Worm (Caenorhabditis elegans) whole organism, L2 larva: ENCODE measurements around the gene R13A1.3.

ENCODE experiments used
- C34F6.9 ChIP-seq: fragments of 150-350 bp; optimal IDR thresholded peaks from 2 replicates; lab custom pipeline; 2014; ENCODE audit warnings: missing biosample characterization, missing genetic modification characterization
- F13H6.1 ChIP-seq: sonication (generic microtip); optimal IDR thresholded peaks from 2 replicates; lab custom pipeline; 2016; ENCODE audit warnings: missing genetic modification characterization, missing compliant biosample characterization
- R02D3.7 ChIP-seq: fragments of 150-350 bp; optimal IDR thresholded peaks from 2 replicates; lab custom pipeline; 2014; ENCODE audit warnings: missing biosample characterization, missing genetic modification characterization
- Y55F3AM.14 ChIP-seq: fragments of 200-800 bp; sonication (Bioruptor generic); optimal IDR thresholded peaks from 2 replicates; lab custom pipeline; 2018; ENCODE audit warnings: mild to moderate bottlenecking, missing genetic modification characterization, missing compliant biosample characterization
- ZK546.5 ChIP-seq: sonication (generic microtip); optimal IDR thresholded peaks from 2 replicates; lab custom pipeline; 2017; ENCODE audit warnings: missing biosample characterization, missing genetic modification characterization
- ama-1 ChIP-seq: fragments of 150-350 bp; optimal IDR thresholded peaks from 2 replicates; lab custom pipeline; 2018; ENCODE audit warnings: inconsistent platforms
- blmp-1 ChIP-seq: sonication (generic microtip); optimal IDR thresholded peaks from 2 replicates; lab custom pipeline; 2017; ENCODE audit warnings: missing genetic modification characterization, mild to moderate bottlenecking, missing compliant biosample characterization, antibody characterized with exemption, moderate library complexity; ENCODE audit not compliant: insufficient read depth
- ceh-16 ChIP-seq: fragments of 150-350 bp; optimal IDR thresholded peaks from 2 replicates; lab custom pipeline; 2014; ENCODE audit warnings: missing biosample characterization, missing genetic modification characterization
- ceh-82 ChIP-seq: fragments of 150-350 bp; optimal IDR thresholded peaks from 2 replicates; lab custom pipeline; 2014; ENCODE audit warnings: missing biosample characterization, missing genetic modification characterization
- dmd-4 ChIP-seq: sonication (generic microtip); optimal IDR thresholded peaks from 2 replicates; lab custom pipeline; 2017; ENCODE audit warnings: missing biosample characterization, missing genetic modification characterization
- egl-27 ChIP-seq: sonication (generic microtip); optimal IDR thresholded peaks from 3 replicates; lab custom pipeline; 2017; ENCODE audit warnings: missing biosample characterization, missing genetic modification reagents, missing genetic modification characterization
- elt-3 ChIP-seq: sonication (generic microtip); optimal IDR thresholded peaks from 2 replicates; lab custom pipeline; 2017; ENCODE audit warnings: missing biosample characterization, missing genetic modification characterization
- fos-1 ChIP-seq: fragments of 150-350 bp; optimal IDR thresholded peaks from 2 replicates; lab custom pipeline; 2014; ENCODE audit warnings: missing biosample characterization, missing genetic modification characterization
- gmeb-1 ChIP-seq: fragments of 150-350 bp; optimal IDR thresholded peaks from 2 replicates; lab custom pipeline; 2014; ENCODE audit warnings: missing biosample characterization, missing genetic modification characterization
- lin-11 ChIP-seq: fragments of 150-350 bp; sonication (generic microtip); optimal IDR thresholded peaks from 2 replicates; lab custom pipeline; 2014; ENCODE audit warnings: missing biosample characterization, missing genetic modification characterization, inconsistent platforms, mixed read lengths
- lin-13 ChIP-seq: fragments of 150-350 bp; optimal IDR thresholded peaks from 2 replicates; lab custom pipeline; 2014; ENCODE audit warnings: missing biosample characterization, missing genetic modification reagents, missing genetic modification characterization
- lin-39 ChIP-seq: fragments of 150-350 bp; optimal IDR thresholded peaks from 2 replicates; lab custom pipeline; 2014; ENCODE audit warnings: missing biosample characterization, missing genetic modification reagents, missing genetic modification characterization
- lsy-2 ChIP-seq, 2 experiments: fragments of 150-350 bp in 1 of 2; sonication (generic microtip) in 1 of 2; optimal IDR thresholded peaks; 2 replicates each; lab custom pipeline; 2014 to 2017; ENCODE audit warnings: missing biosample characterization in 2 of 2, missing genetic modification characterization in 2 of 2
- mbf-1 ChIP-seq: sonication (generic microtip); optimal IDR thresholded peaks from 2 replicates; lab custom pipeline; 2017; ENCODE audit warnings: missing biosample characterization, missing genetic modification characterization
- mdl-1 ChIP-seq, 2 experiments: fragments of 150-350 bp in 1 of 2; sonication (generic microtip) in 1 of 2; optimal IDR thresholded peaks; 2 replicates each; lab custom pipeline; 2017; ENCODE audit warnings: missing biosample characterization in 2 of 2, missing genetic modification characterization in 2 of 2
- nhr-10 ChIP-seq: sonication (generic microtip); optimal IDR thresholded peaks from 2 replicates; lab custom pipeline; 2017; ENCODE audit warnings: missing biosample characterization, missing genetic modification characterization
- nhr-11 ChIP-seq: fragments of 150-350 bp; optimal IDR thresholded peaks from 2 replicates; lab custom pipeline; 2014; ENCODE audit warnings: missing biosample characterization, missing genetic modification characterization
- nhr-12 ChIP-seq: fragments of 150-350 bp; optimal IDR thresholded peaks from 2 replicates; lab custom pipeline; 2014; ENCODE audit warnings: missing biosample characterization, missing genetic modification characterization
- nhr-21 ChIP-seq: fragments of 150-350 bp; optimal IDR thresholded peaks from 2 replicates; lab custom pipeline; 2014; ENCODE audit warnings: missing biosample characterization, missing genetic modification characterization
- nhr-23 ChIP-seq: fragments of 150-350 bp; optimal IDR thresholded peaks from 2 replicates; lab custom pipeline; 2014; ENCODE audit warnings: missing biosample characterization, missing genetic modification reagents, missing genetic modification characterization
- nhr-237 ChIP-seq: fragments of 150-350 bp; optimal IDR thresholded peaks from 2 replicates; lab custom pipeline; 2014; ENCODE audit warnings: missing biosample characterization, missing genetic modification characterization
- nhr-25 ChIP-seq: fragments of 150-350 bp; sonication (generic microtip); optimal IDR thresholded peaks from 3 replicates; lab custom pipeline; 2014; ENCODE audit warnings: missing biosample characterization, missing genetic modification characterization
- nhr-77 ChIP-seq: fragments of 150-350 bp; optimal IDR thresholded peaks from 2 replicates; lab custom pipeline; 2014; ENCODE audit warnings: missing biosample characterization, missing genetic modification characterization
- sem-4 ChIP-seq: fragments of 150-350 bp; optimal IDR thresholded peaks from 2 replicates; lab custom pipeline; 2014; ENCODE audit warnings: missing biosample characterization, missing genetic modification reagents, missing genetic modification characterization
- skn-1 ChIP-seq: sonication (generic microtip); optimal IDR thresholded peaks from 2 replicates; lab custom pipeline; 2017; ENCODE audit warnings: missing biosample characterization, missing genetic modification characterization
- sma-3 ChIP-seq: sonication (generic microtip); optimal IDR thresholded peaks from 2 replicates; lab custom pipeline; 2016; ENCODE audit warnings: missing genetic modification reagents, missing genetic modification characterization, missing compliant biosample characterization
- sma-9 ChIP-seq, 2 experiments: fragments of 150-350 bp in 1 of 2; sonication (generic microtip) in 1 of 2; optimal IDR thresholded peaks; 2 replicates each; lab custom pipeline; 2014 to 2016; ENCODE audit warnings: missing genetic modification characterization in 2 of 2, mild to moderate bottlenecking in 1 of 2, missing biosample characterization in 1 of 2, missing compliant biosample characterization in 1 of 2, missing genetic modification reagents in 1 of 2, moderate library complexity in 1 of 2
- snpc-4 ChIP-seq: fragments of 150-350 bp; optimal IDR thresholded peaks from 2 replicates; lab custom pipeline; 2014; ENCODE audit warnings: missing biosample characterization, missing genetic modification characterization
- unc-39 ChIP-seq: fragments of 150-350 bp; optimal IDR thresholded peaks from 2 replicates; lab custom pipeline; 2014; ENCODE audit warnings: missing biosample characterization, missing genetic modification characterization
- ztf-1 ChIP-seq: fragments of 200-800 bp; sonication (Bioruptor generic); conservative IDR thresholded peaks from 2 replicates; pipeline ENCODE4 v1.3.6; 2022; ENCODE audit warnings: missing genetic modification characterization, missing compliant biosample characterization

Gene R13A1.3

DNA sequence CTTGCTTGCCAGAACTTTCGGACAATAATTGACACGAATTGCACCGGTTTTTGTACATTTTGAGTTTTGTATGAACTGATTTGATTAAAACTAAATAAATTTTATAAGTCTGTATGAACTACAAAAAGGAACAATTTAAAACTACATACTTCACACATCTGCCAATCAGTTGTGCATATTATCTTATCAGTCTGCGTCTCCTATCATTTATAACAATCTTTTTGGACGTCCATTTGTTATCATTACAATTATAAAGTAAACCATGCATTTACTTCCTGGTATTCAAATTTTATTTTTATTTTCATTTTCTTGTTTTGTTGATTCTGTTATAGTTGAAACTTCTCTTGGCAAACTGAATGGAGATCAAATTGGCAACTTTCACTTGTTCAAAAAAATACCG lies 23.5 kb upstream of the R13A1.3 start, which contains the start of gene cest-10:
cest-10 (plus strand) TSS at position 254 of the 400 bp plus-strand sequence.
- TF ChIP-seq nhr-21 (tag; lab: Kevin White, UChicago) (no peak), fos-1 (peak; percentile 65), egl-27 (tag; lab: Kevin White, UChicago) (no peak), nhr-25 (tag; lab: Kevin White, UChicago) (peak; percentile 40), sma-9 (GFP tag; optimal IDR thresholded peaks at IDR 0.05; lab: Kevin White, UChicago) (peak; percentile 29), sma-9 (tag; optimal IDR thresholded peaks at IDR 0.05; lab: Kevin White, UChicago) (no peak), blmp-1 (tag; lab: Kevin White, UChicago) (peak; percentile 9), ceh-16 (tag; lab: Kevin White, UChicago) (no peak), sma-3 (GFP tag; lab: Kevin White, UChicago) (no peak), lin-13 (GFP tag; lab: Kevin White, UChicago) (no peak), nhr-11 (tag; lab: Kevin White, UChicago) (no peak), R02D3.7 (tag; lab: Kevin White, UChicago) (no peak)

DNA sequence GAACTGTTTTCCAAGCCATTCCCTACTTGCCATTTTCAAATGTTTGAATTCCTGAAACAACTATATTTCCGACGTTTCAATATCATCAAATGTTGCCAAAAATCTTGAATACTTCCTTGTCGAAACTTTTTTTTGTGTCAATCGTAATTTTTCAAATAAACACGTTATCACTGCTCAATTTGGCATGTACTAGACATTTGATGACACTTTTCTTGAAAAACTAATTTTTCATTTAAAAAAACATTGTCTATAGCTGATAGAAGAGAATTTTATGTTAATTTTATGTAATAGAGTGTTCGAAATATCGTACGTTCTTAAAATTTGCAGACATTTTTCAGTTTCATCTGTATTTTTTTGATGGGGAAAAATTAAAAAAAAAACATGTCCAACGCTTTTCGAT lies 21.0 kb upstream of the R13A1.3 start:
- TF ChIP-seq ztf-1 (GFP tag; lab: Robert Waterston, UW), result no peak
- no peak for TF ChIP-seq dmd-4 (tag; lab: Kevin White, UChicago)
- no peak for TF ChIP-seq lin-13 (GFP tag; lab: Kevin White, UChicago)
- no peak for TF ChIP-seq ama-1 (lab: Kevin White, UChicago)
- no peak for TF ChIP-seq nhr-12
- TF ChIP-seq mbf-1 (tag; lab: Kevin White, UChicago), result no peak
- TF ChIP-seq unc-39 (tag; lab: Kevin White, UChicago), result no peak
- TF ChIP-seq ceh-16 (tag; lab: Kevin White, UChicago), result no peak
- no peak for TF ChIP-seq ZK546.5 (tag; lab: Kevin White, UChicago)
- TF ChIP-seq F13H6.1 (tag; lab: Kevin White, UChicago), result no peak
- TF ChIP-seq Y55F3AM.14 (GFP tag; lab: Kevin White, UChicago), result no peak
- no peak for TF ChIP-seq nhr-23 (tag; lab: Kevin White, UChicago)
- TF ChIP-seq nhr-10 (tag; lab: Kevin White, UChicago), result no peak
- no peak for TF ChIP-seq ceh-82
- TF ChIP-seq gmeb-1, result no peak
- TF ChIP-seq lin-11, result no peak
- no peak for TF ChIP-seq nhr-77 (tag; lab: Kevin White, UChicago)
- TF ChIP-seq R02D3.7 (tag; lab: Kevin White, UChicago), result no peak
- TF ChIP-seq skn-1 (tag; lab: Kevin White, UChicago), result no peak

ce11 chrIV:7184597-7184996 lies 19.2 kb upstream of the R13A1.3 start, which contains the start of gene clec-179:
TSS of gene clec-179 (minus strand) at chrIV:7184697.
- no peak for TF ChIP-seq nhr-237 (tag; lab: Kevin White, UChicago)
- no peak for TF ChIP-seq gmeb-1
- TF ChIP-seq mdl-1 (tag; optimal IDR thresholded peaks at IDR 0.05; lab: Kevin White, UChicago), result no peak
- no peak for TF ChIP-seq R02D3.7 (tag; lab: Kevin White, UChicago)
- no peak for TF ChIP-seq ama-1 (lab: Kevin White, UChicago)
- no peak for TF ChIP-seq lin-39 (tag; lab: Kevin White, UChicago)
- no peak for TF ChIP-seq nhr-12
- no peak for TF ChIP-seq C34F6.9
- no peak for TF ChIP-seq nhr-23 (tag; lab: Kevin White, UChicago)
- TF ChIP-seq unc-39 (tag; lab: Kevin White, UChicago), result no peak
- no peak for TF ChIP-seq ztf-1 (GFP tag; lab: Robert Waterston, UW)

- TF ChIP-seq sma-9 (GFP tag; optimal IDR thresholded peaks at IDR 0.05; lab: Kevin White, UChicago) (no peak), sma-9 (tag; optimal IDR thresholded peaks at IDR 0.05; lab: Kevin White, UChicago) (no peak), sem-4 (tag; lab: Kevin White, UChicago) (no peak)
These were observed 17.0 kb upstream of the R13A1.3 start, which contains the start of gene str-249 for ce11 chrIV:7186756-7187155. TSS of gene str-249 (minus strand) at chrIV:7186856.

- TF ChIP-seq snpc-4 (tag; lab: Kevin White, UChicago), result no peak
- no peak for TF ChIP-seq mdl-1 (tag; optimal IDR thresholded peaks at IDR 0.05; lab: Kevin White, UChicago)
- TF ChIP-seq lin-13 (GFP tag; lab: Kevin White, UChicago), result no peak
- no peak for TF ChIP-seq ztf-1 (GFP tag; lab: Robert Waterston, UW)
- TF ChIP-seq ceh-16 (tag; lab: Kevin White, UChicago), result no peak
- no peak for TF ChIP-seq ama-1 (lab: Kevin White, UChicago)
- no peak for TF ChIP-seq blmp-1 (tag; lab: Kevin White, UChicago)
- TF ChIP-seq lin-11, result no peak
- no peak for TF ChIP-seq gmeb-1
- no peak for TF ChIP-seq nhr-12
- TF ChIP-seq lsy-2 (tag; optimal IDR thresholded peaks at IDR 0.05; lab: Kevin White, UChicago), result no peak
- TF ChIP-seq sma-9 (GFP tag; optimal IDR thresholded peaks at IDR 0.05; lab: Kevin White, UChicago), result no peak
- no peak for TF ChIP-seq sma-9 (tag; optimal IDR thresholded peaks at IDR 0.05; lab: Kevin White, UChicago)
- TF ChIP-seq elt-3 (tag; lab: Kevin White, UChicago), result no peak
- TF ChIP-seq nhr-21 (tag; lab: Kevin White, UChicago), result no peak
- TF ChIP-seq nhr-23 (tag; lab: Kevin White, UChicago), result no peak
- TF ChIP-seq sma-3 (GFP tag; lab: Kevin White, UChicago), result no peak
These were observed 15.8 kb upstream of the R13A1.3 start, which contains the start of gene C42D4.13 for ce11 chrIV:7188030-7188429. TSS of gene C42D4.13 (minus strand) at chrIV:7188130.
